Fruit fly (Drosophila melanogaster): ENCODE measurements around the gene mus304.

mus304 gene

dm6 chr3L:18109459-18109863, at the start of gene mus304, which contains the start of gene Polr3D (continued):
- TF ChIP-seq CG2712 (tag; optimal IDR thresholded peaks at IDR 0.05) (no peak), jigr1 (GFP tag; IDR thresholded peaks at IDR 0.05) (no peak), ERR (GFP tag; optimal IDR thresholded peaks at IDR 0.05) (no peak), NC2α (GFP tag; optimal IDR thresholded peaks at IDR 0.05) (no peak), CG2116 (GFP tag; optimal IDR thresholded peaks at IDR 0.05) (peak; percentile 85), kah (GFP tag; optimal IDR thresholded peaks at IDR 0.05) (no peak), CG13624 (GFP tag; optimal IDR thresholded peaks at IDR 0.05) (no peak), repo (GFP tag; optimal IDR thresholded peaks at IDR 0.05) (no peak), h (optimal IDR thresholded peaks at IDR 0.05) (no peak), twi (tag; optimal IDR thresholded peaks at IDR 0.05) (peak; percentile 5), sens (GFP tag) (peak; percentile 68), CG7556 (GFP tag; optimal IDR thresholded peaks at IDR 0.05) (peak; percentile 5), CG1529 (GFP tag; optimal IDR thresholded peaks at IDR 0.05) (no peak), CG34224 (GFP tag; IDR thresholded peaks at IDR 0.05; ENCODE audit: partially characterized antibody) (peak; percentile 53; the same call in 1 of the 3 replicates), bbx (GFP tag; IDR thresholded peaks at IDR 0.05; ENCODE audit: partially characterized antibody) (0 out of 2 replicates have a peak, but pooled peaks have one; percentile 44), CG15514 (GFP tag; optimal IDR thresholded peaks at IDR 0.05) (peak; percentile 92), CG11504 (tag; optimal IDR thresholded peaks at IDR 0.05) (peak; percentile 33), CG8290 (GFP tag; optimal IDR thresholded peaks at IDR 0.05) (no peak), CG8290 (tag; optimal IDR thresholded peaks at IDR 0.05) (no peak), Dfd (GFP tag; optimal IDR thresholded peaks at IDR 0.05) (no peak), amos (GFP tag; IDR thresholded peaks at IDR 0.05; ENCODE audit: partially characterized antibody) (peak; percentile 44; the same call in 1 of the 2 replicates), Sox100B (GFP tag; optimal IDR thresholded peaks at IDR 0.05) (no peak), wdn (GFP tag; IDR thresholded peaks at IDR 0.05) (no peak), Lhr (GFP tag; optimal IDR thresholded peaks at IDR 0.05) (no peak), aop (GFP tag; IDR thresholded peaks at IDR 0.05) (no peak), Bteb2 (GFP tag; optimal IDR thresholded peaks at IDR 0.05) (no peak), CG2129 (GFP tag; IDR thresholded peaks at IDR 0.05; ENCODE audit: partially characterized antibody) (0 out of 2 replicates have a peak, but pooled peaks have one; percentile 27), HLH4C (GFP tag; IDR thresholded peaks at IDR 0.05; ENCODE audit: partially characterized antibody) (peak; percentile 74), CG3838 (GFP tag; optimal IDR thresholded peaks at IDR 0.05) (no peak), CG8924 (tag; optimal IDR thresholded peaks at IDR 0.05) (no peak), B-H2 (GFP tag; optimal IDR thresholded peaks at IDR 0.05) (peak; percentile 17), Nf-YB (GFP tag; optimal IDR thresholded peaks at IDR 0.05) (peak; percentile 1), CG5953 (GFP tag; IDR thresholded peaks at IDR 0.05) (no peak), CG13287 (GFP tag; IDR thresholded peaks at IDR 0.05; ENCODE audit: partially characterized antibody) (peak; percentile 74), CG15269 (tag; optimal IDR thresholded peaks at IDR 0.05) (no peak), BEAF-32 (GFP tag; optimal IDR thresholded peaks at IDR 0.05) (peak; percentile 63), CG12391 (tag; optimal IDR thresholded peaks at IDR 0.05) (peak; percentile 18), CG4328 (GFP tag; optimal IDR thresholded peaks at IDR 0.05) (no peak), jumu (GFP tag; optimal IDR thresholded peaks at IDR 0.05) (peak; percentile 20), CG3995 (GFP tag; optimal IDR thresholded peaks at IDR 0.05) (peak; percentile 88), Elba2 (GFP tag; optimal IDR thresholded peaks at IDR 0.05) (no peak), Drgx (GFP tag; IDR thresholded peaks at IDR 0.05) (no peak), CG6689 (GFP tag; IDR thresholded peaks at IDR 0.05) (no peak), Doc2 (GFP tag; IDR thresholded peaks at IDR 0.05) (no peak), ssp (GFP tag; IDR thresholded peaks at IDR 0.05) (no peak), chif (GFP tag; optimal IDR thresholded peaks at IDR 0.05) (no peak), sna (GFP tag; IDR thresholded peaks at IDR 0.05; ENCODE audit: partially characterized antibody) (0 out of 2 replicates have a peak, but pooled peaks have one; percentile 28), slou (GFP tag; optimal IDR thresholded peaks at IDR 0.05) (no peak), Dll (GFP tag; IDR thresholded peaks at IDR 0.05; ENCODE audit: partially characterized antibody) (peak; percentile 67), CG12942 (GFP tag; optimal IDR thresholded peaks at IDR 0.05) (no peak), CG10267 (tag; optimal IDR thresholded peaks at IDR 0.05) (peak; percentile 27)
